Worm (Caenorhabditis elegans) whole organism, L1 larva: Measurements from ENCODE around the gene srh-28.

Experiments used
- C04F5.9 ChIP-seq: sonication (generic microtip); optimal IDR thresholded peaks from 2 replicates; lab custom pipeline; 2016; ENCODE audit warnings: missing genetic modification characterization, missing compliant biosample characterization
- C16A3.4 ChIP-seq: fragments of 150-350 bp; optimal IDR thresholded peaks from 2 replicates; lab custom pipeline; 2014; ENCODE audit warnings: missing biosample characterization, missing genetic modification characterization
- C34B4.2 ChIP-seq: sonication (generic microtip); optimal IDR thresholded peaks from 2 replicates; lab custom pipeline; 2017; ENCODE audit warnings: mild to moderate bottlenecking, missing genetic modification characterization, missing compliant biosample characterization
- F16B12.6 ChIP-seq: fragments of 150-350 bp; optimal IDR thresholded peaks from 2 replicates; lab custom pipeline; 2014; ENCODE audit warnings: missing biosample characterization, missing genetic modification characterization
- Y116A8C.19 ChIP-seq: sonication (generic microtip); optimal IDR thresholded peaks from 2 replicates; lab custom pipeline; 2016; ENCODE audit warnings: missing compliant biosample characterization, missing genetic modification characterization, borderline replicate concordance
- aha-1 ChIP-seq: fragments of 150-350 bp; optimal IDR thresholded peaks from 2 replicates; lab custom pipeline; 2014; ENCODE audit warnings: missing biosample characterization, missing genetic modification characterization
- alr-1 ChIP-seq: fragments of 200-800 bp; sonication (Bioruptor generic); optimal IDR thresholded peaks from 2 replicates; lab custom pipeline; 2018; ENCODE audit warnings: borderline replicate concordance, mild to moderate bottlenecking, missing genetic modification characterization, missing compliant biosample characterization
- ama-1 ChIP-seq: fragments of 150-350 bp; optimal IDR thresholded peaks from 2 replicates; lab custom pipeline; 2014
- ceh-8 ChIP-seq: fragments of 200-800 bp; sonication (Bioruptor generic); optimal IDR thresholded peaks from 2 replicates; lab custom pipeline; 2018; ENCODE audit warnings: mild to moderate bottlenecking, missing genetic modification characterization, moderate library complexity, missing compliant biosample characterization
- ceh-82 ChIP-seq, 3 experiments: fragments of 150-350 bp in 1 of 3; sonication (generic microtip) in 2 of 3; optimal IDR thresholded peaks; 2 replicates each; lab custom pipeline; 2014 to 2017; ENCODE audit warnings: missing biosample characterization in 3 of 3, missing genetic modification characterization in 3 of 3
- ceh-88 ChIP-seq: fragments of 200-800 bp; sonication (Bioruptor generic); IDR thresholded peaks from 2 replicates; pipeline ENCODE4 v1.3.6; 2022; ENCODE audit warnings: missing genetic modification characterization, missing compliant biosample characterization
- ces-1 ChIP-seq: fragments of 150-350 bp; optimal IDR thresholded peaks from 2 replicates; lab custom pipeline; 2014; ENCODE audit warnings: missing biosample characterization, missing genetic modification reagents, missing genetic modification characterization
- dpl-1 ChIP-seq, 3 experiments: fragments of 150-350 bp in 2 of 3; sonication (generic microtip) in 1 of 3; optimal IDR thresholded peaks; 2 replicates each; lab custom pipeline; 2014 to 2017; ENCODE audit warnings: missing biosample characterization in 3 of 3, missing genetic modification characterization in 3 of 3, missing genetic modification reagents in 3 of 3
- efl-1 ChIP-seq, 4 experiments: fragments of 150-350 bp; optimal IDR thresholded peaks in 3 of 4; peaks in 1 of 4; 1 replicate in 1 of 4; 2 replicates in 3 of 4; lab custom pipeline; 2014; ENCODE audit warnings: missing biosample characterization in 2 of 4, missing genetic modification characterization in 2 of 4, missing genetic modification reagents in 2 of 4
- efl-3 ChIP-seq: fragments of 200-800 bp; sonication (Bioruptor generic); optimal IDR thresholded peaks from 2 replicates; lab custom pipeline; 2018; ENCODE audit warnings: mild to moderate bottlenecking, missing genetic modification characterization, missing compliant biosample characterization
- egl-13 ChIP-seq: sonication (generic microtip); optimal IDR thresholded peaks from 2 replicates; lab custom pipeline; 2016; ENCODE audit warnings: missing genotype, missing genetic modification reagents, missing genetic modification characterization, missing compliant biosample characterization
- ets-5 ChIP-seq: fragments of 200-800 bp; sonication (Bioruptor generic); IDR thresholded peaks from 2 replicates; pipeline ENCODE4 v1.3.6; 2022; ENCODE audit warnings: missing genetic modification characterization, missing compliant biosample characterization
- fkh-10 ChIP-seq: sonication (generic microtip); optimal IDR thresholded peaks from 2 replicates; lab custom pipeline; 2017; ENCODE audit warnings: missing biosample characterization, missing genetic modification reagents, missing genetic modification characterization
- fkh-4 ChIP-seq: sonication (generic microtip); optimal IDR thresholded peaks from 2 replicates; lab custom pipeline; 2016; ENCODE audit warnings: missing compliant biosample characterization, missing genetic modification characterization, borderline replicate concordance
- fkh-8 ChIP-seq: sonication (generic microtip); optimal IDR thresholded peaks from 2 replicates; lab custom pipeline; 2016; ENCODE audit warnings: mild to moderate bottlenecking, missing genetic modification characterization, missing compliant biosample characterization
- grh-1 ChIP-seq: fragments of 200-800 bp; sonication (Bioruptor generic); IDR thresholded peaks from 2 replicates; pipeline ENCODE4 v1.3.6; 2022; ENCODE audit warnings: missing genetic modification reagents, missing genetic modification characterization, missing compliant biosample characterization
- hlh-4 ChIP-seq: sonication (generic microtip); optimal IDR thresholded peaks from 2 replicates; lab custom pipeline; 2016; ENCODE audit warnings: mild to moderate bottlenecking, missing genetic modification characterization, missing compliant biosample characterization
- irx-1 ChIP-seq: sonication (generic microtip); optimal IDR thresholded peaks from 2 replicates; lab custom pipeline; 2016; ENCODE audit warnings: missing genetic modification characterization, missing compliant biosample characterization
- lin-13 ChIP-seq: fragments of 150-350 bp; optimal IDR thresholded peaks from 2 replicates; lab custom pipeline; 2014; ENCODE audit warnings: missing biosample characterization, missing genetic modification reagents, missing genetic modification characterization
- lin-14 ChIP-seq: fragments of 200-800 bp; sonication (Bioruptor generic); optimal IDR thresholded peaks from 2 replicates; lab custom pipeline; 2018; ENCODE audit warnings: mild to moderate bottlenecking, missing genetic modification characterization, moderate library complexity, missing compliant biosample characterization
- lin-35 ChIP-seq, 2 experiments: fragments of 150-350 bp; optimal IDR thresholded peaks; 2 replicates each; lab custom pipeline; 2014; ENCODE audit warnings: missing biosample characterization in 2 of 2, missing genetic modification characterization in 2 of 2, missing genetic modification reagents in 2 of 2
- lin-39 ChIP-seq: fragments of 150-350 bp; optimal IDR thresholded peaks from 2 replicates; lab custom pipeline; 2014; ENCODE audit warnings: missing biosample characterization, missing genetic modification reagents, missing genetic modification characterization
- lsy-2 ChIP-seq, 2 experiments: fragments of 150-350 bp; optimal IDR thresholded peaks; 2 replicates each; lab custom pipeline; 2014; ENCODE audit warnings: missing biosample characterization in 2 of 2, missing genetic modification characterization in 2 of 2
- mef-2 ChIP-seq: fragments of 150-350 bp; optimal IDR thresholded peaks from 2 replicates; lab custom pipeline; 2014; ENCODE audit warnings: missing biosample characterization, missing genetic modification characterization
- nhr-11 ChIP-seq: fragments of 150-350 bp; optimal IDR thresholded peaks from 2 replicates; lab custom pipeline; 2014; ENCODE audit warnings: missing biosample characterization, missing genetic modification characterization
- nhr-20 ChIP-seq: sonication (generic microtip); optimal IDR thresholded peaks from 2 replicates; lab custom pipeline; 2016; ENCODE audit warnings: mild to moderate bottlenecking, missing genetic modification characterization, missing compliant biosample characterization
- nhr-28 ChIP-seq: fragments of 150-350 bp; optimal IDR thresholded peaks from 2 replicates; lab custom pipeline; 2014; ENCODE audit warnings: missing biosample characterization, missing genetic modification characterization
- nhr-47 ChIP-seq: sonication (generic microtip); optimal IDR thresholded peaks from 2 replicates; lab custom pipeline; 2016; ENCODE audit warnings: mild to moderate bottlenecking, missing genetic modification characterization, moderate library complexity, missing compliant biosample characterization
- nhr-76 ChIP-seq: sonication (generic microtip); optimal IDR thresholded peaks from 2 replicates; lab custom pipeline; 2017; ENCODE audit warnings: missing biosample characterization, missing genetic modification characterization
- nhr-77 ChIP-seq: fragments of 150-350 bp; optimal IDR thresholded peaks from 2 replicates; lab custom pipeline; 2014; ENCODE audit warnings: missing biosample characterization, missing genetic modification characterization
- nhr-84 ChIP-seq: sonication (generic microtip); optimal IDR thresholded peaks from 2 replicates; lab custom pipeline; 2017; ENCODE audit warnings: missing biosample characterization, missing genetic modification characterization
- nhr-90 ChIP-seq: sonication (generic microtip); optimal IDR thresholded peaks from 2 replicates; lab custom pipeline; 2016; ENCODE audit warnings: mild to moderate bottlenecking, missing genetic modification characterization, missing compliant biosample characterization; ENCODE audit not compliant: poor library complexity
- sox-4 ChIP-seq: sonication (generic microtip); optimal IDR thresholded peaks from 2 replicates; lab custom pipeline; 2016; ENCODE audit warnings: missing genetic modification characterization, missing compliant biosample characterization
- sup-37 ChIP-seq: fragments of 200-800 bp; sonication (Bioruptor generic); optimal IDR thresholded peaks from 2 replicates; lab custom pipeline; 2018; ENCODE audit warnings: mild to moderate bottlenecking, missing genetic modification characterization, missing compliant biosample characterization
- swsn-7 ChIP-seq: sonication (generic microtip); optimal IDR thresholded peaks from 2 replicates; lab custom pipeline; 2016; ENCODE audit warnings: missing genetic modification characterization, missing compliant biosample characterization
- unc-130 ChIP-seq: fragments of 150-350 bp; optimal IDR thresholded peaks from 2 replicates; lab custom pipeline; 2017; ENCODE audit warnings: missing biosample characterization, missing genetic modification characterization, inconsistent platforms
- unc-62 ChIP-seq: fragments of 150-350 bp; optimal IDR thresholded peaks from 2 replicates; lab custom pipeline; 2014; ENCODE audit warnings: missing biosample characterization, missing genetic modification reagents, missing genetic modification characterization
- unc-98 ChIP-seq: fragments of 200-800 bp; sonication (Bioruptor generic); IDR thresholded peaks from 2 replicates; pipeline ENCODE4 v1.3.6; 2022; ENCODE audit warnings: missing genetic modification characterization, missing compliant biosample characterization
- xbp-1 ChIP-seq: sonication (generic microtip); optimal IDR thresholded peaks from 2 replicates; lab custom pipeline; 2016; ENCODE audit warnings: missing genetic modification characterization, missing compliant biosample characterization
- zip-4 ChIP-seq: fragments of 200-800 bp; sonication (Bioruptor generic); optimal IDR thresholded peaks from 2 replicates; lab custom pipeline; 2018; ENCODE audit warnings: mild to moderate bottlenecking, missing genetic modification characterization, moderate library complexity, missing compliant biosample characterization
- ztf-4 ChIP-seq: fragments of 150-350 bp; optimal IDR thresholded peaks from 2 replicates; lab custom pipeline; 2014; ENCODE audit warnings: missing biosample characterization, missing genetic modification characterization

The srh-28 gene

DNA sequence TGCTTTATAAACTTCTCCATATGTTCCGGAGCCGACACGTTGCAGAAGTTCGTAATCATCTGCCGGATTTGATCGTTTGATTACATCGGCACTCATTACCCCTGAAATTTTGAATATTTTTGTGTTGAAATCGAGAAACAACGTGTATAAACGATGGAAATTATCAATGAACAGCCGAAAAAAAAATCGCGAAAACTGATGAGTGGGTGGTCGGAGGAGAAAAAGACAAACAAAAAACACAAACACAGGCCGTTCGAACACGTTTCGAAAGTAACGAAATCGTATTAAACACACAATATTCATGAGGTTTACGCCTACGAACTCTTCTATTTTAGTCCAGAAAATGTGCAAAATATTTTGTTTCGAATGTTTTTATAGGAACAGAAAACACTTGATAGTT is 17.0 kb upstream of the srh-28 start, which contains the start of gene gck-2:
Gene gck-2, minus strand, starts transcription at position 101 of the 400 bp plus-strand sequence.
- TF ChIP-seq nhr-90 (tag; lab: Kevin White, UChicago) (no peak), nhr-20 (no peak)
- TF ChIP-seq, all 84 proteins: peak for 0

ce11 chrV:6787906-6788430 is 12.4 kb upstream of the srh-28 start, which contains the start of gene ZC404.2:
ZC404.2 (plus strand) TSS chrV:6787952.
- no peak for TF ChIP-seq C04F5.9 (tag; lab: Kevin White, UChicago)
- peak in 1 of 2 experiments; percentile 68 for TF ChIP-seq efl-1 (optimal IDR thresholded peaks at IDR 0.05; lab: Kevin White, UChicago)
- peak; percentile 38 to 86 for TF ChIP-seq efl-1 (GFP tag; optimal IDR thresholded peaks at IDR 0.05 in 1 of 2; lab: Kevin White, UChicago)
- TF ChIP-seq dpl-1 (GFP tag; optimal IDR thresholded peaks at IDR 0.05; lab: Kevin White, UChicago): peak in 1 of 3 experiments; percentile 43
- TF ChIP-seq sox-4 (tag; lab: Kevin White, UChicago): no peak
- TF ChIP-seq lin-35 (GFP tag; optimal IDR thresholded peaks at IDR 0.05; lab: Kevin White, UChicago): peak in 1 of 2 experiments; percentile 30

ce11 chrV:6784853-6785492 is 9.4 kb upstream of the srh-28 start, which contains the start of the genes spn-4 and spe-39:
spn-4 (minus strand) TSS chrV:6784903.
spe-39 (plus strand) TSS chrV:6785451.
- peak; percentile 1 for TF ChIP-seq C04F5.9 (tag; lab: Kevin White, UChicago)
- peak; percentile 83 for TF ChIP-seq C16A3.4 (tag; lab: Kevin White, UChicago)
- TF ChIP-seq C34B4.2 (tag; lab: Kevin White, UChicago): no peak
- peak; percentile 69 for TF ChIP-seq egl-13
- peak; percentile 80 for TF ChIP-seq lin-39
- TF ChIP-seq ceh-8: peak; percentile 53
- TF ChIP-seq fkh-8 (tag; lab: Kevin White, UChicago): peak; percentile 29
- no peak for TF ChIP-seq nhr-84
- peak; percentile 3 for TF ChIP-seq fkh-10 (GFP tag; lab: Kevin White, UChicago)
- TF ChIP-seq ets-5 (GFP tag; lab: Robert Waterston, UW): no peak
- peak; percentile 79 for TF ChIP-seq xbp-1 (tag; lab: Kevin White, UChicago)
- peak; percentile 84 for TF ChIP-seq nhr-20
- peak; percentile 25 for TF ChIP-seq nhr-11 (tag; lab: Kevin White, UChicago)
- peak; percentile 53 to 76 (median 63) for TF ChIP-seq ceh-82 (tag; optimal IDR thresholded peaks at IDR 0.05; lab: Kevin White, UChicago)
- TF ChIP-seq fkh-4 (tag; lab: Kevin White, UChicago): peak; percentile 28
- TF ChIP-seq nhr-47: peak; percentile 87
- TF ChIP-seq sup-37: no peak
- TF ChIP-seq grh-1: peak; percentile 35
- TF ChIP-seq ama-1 (lab: Kevin White, UChicago): peak; percentile 1
- peak; percentile 9 for TF ChIP-seq ztf-4 (tag; lab: Kevin White, UChicago)
- no peak for TF ChIP-seq nhr-28 (tag; lab: Kevin White, UChicago)
- TF ChIP-seq efl-3 (GFP tag; lab: Kevin White, UChicago): no peak
- no peak for TF ChIP-seq ceh-88 (GFP tag; lab: Robert Waterston, UW)
- TF ChIP-seq irx-1 (tag; lab: Kevin White, UChicago): peak; percentile 67
- no peak for TF ChIP-seq mef-2 (tag; lab: Kevin White, UChicago)
- TF ChIP-seq nhr-77 (tag; lab: Kevin White, UChicago): no peak
- TF ChIP-seq aha-1 (tag; lab: Kevin White, UChicago): no peak
- TF ChIP-seq zip-4 (GFP tag; lab: Kevin White, UChicago): no peak
- peak; percentile 70 for TF ChIP-seq sox-4 (tag; lab: Kevin White, UChicago)
- no peak for TF ChIP-seq Y116A8C.19 (tag; lab: Kevin White, UChicago)
- TF ChIP-seq lin-14: peak; percentile 68
- peak; percentile 80 for TF ChIP-seq lin-13 (GFP tag; lab: Kevin White, UChicago)
- TF ChIP-seq nhr-90 (tag; lab: Kevin White, UChicago): peak; percentile 81
- TF ChIP-seq ces-1 (GFP tag; lab: Kevin White, UChicago): no peak
- peak; percentile 81 for TF ChIP-seq swsn-7 (tag; lab: Kevin White, UChicago)
- no peak for TF ChIP-seq alr-1 (tag; lab: Kevin White, UChicago)
- TF ChIP-seq lsy-2 (tag; optimal IDR thresholded peaks at IDR 0.05; lab: Kevin White, UChicago): peak; percentile 76 to 78
- peak; percentile 95 for TF ChIP-seq unc-130 (tag; lab: Kevin White, UChicago)
- peak; percentile 51 for TF ChIP-seq nhr-76 (tag; lab: Kevin White, UChicago)
- TF ChIP-seq unc-62: no peak
- TF ChIP-seq hlh-4 (tag; lab: Kevin White, UChicago): no peak
- TF ChIP-seq F16B12.6 (tag; lab: Kevin White, UChicago): peak; percentile 28
- no peak for TF ChIP-seq unc-98 (GFP tag; lab: Robert Waterston, UW)
